Fruit fly (Drosophila melanogaster): ENCODE measurements around the gene CG4907.

CG4907 gene

dm6 chr3R:22672695-22673346 is 37.7 kb downstream of the CG4907 start (continued):
- TF ChIP-seq Lhr (GFP tag; optimal IDR thresholded peaks at IDR 0.05) (no peak), CG8924 (tag; optimal IDR thresholded peaks at IDR 0.05) (no peak), gem (tag; optimal IDR thresholded peaks at IDR 0.05) (no peak)

dm6 chr3R:22669789-22670426 is 40.7 kb downstream of the CG4907 start:
- TF ChIP-seq CG13894 (tag; optimal IDR thresholded peaks at IDR 0.05) (peak; percentile 93), CG10267 (tag; optimal IDR thresholded peaks at IDR 0.05) (no peak), Eip74EF (GFP tag; optimal IDR thresholded peaks at IDR 0.05) (no peak), CG2199 (GFP tag; IDR thresholded peaks at IDR 0.05) (0 out of 3 replicates have a peak, but pooled peaks have one; percentile 12), Hr78 (GFP tag; optimal IDR thresholded peaks at IDR 0.05) (peak in 1 of 2 experiments; percentile 85), nerfin-1 (tag; optimal IDR thresholded peaks at IDR 0.05) (no peak), fd96Cb (tag; optimal IDR thresholded peaks at IDR 0.05) (no peak), Dll (GFP tag; IDR thresholded peaks at IDR 0.05; ENCODE audit: partially characterized antibody) (0 out of 4 replicates have a peak, but pooled peaks have one; percentile 16), chinmo (GFP tag; IDR thresholded peaks at IDR 0.05; ENCODE audit: partially characterized antibody) (0 out of 4 replicates have a peak, but pooled peaks have one; percentile 51), cg (GFP tag; optimal IDR thresholded peaks at IDR 0.05) (peak; percentile 23), usp (GFP tag; optimal IDR thresholded peaks at IDR 0.05) (no peak)

- peak; percentile 49 for TF ChIP-seq CG34376 (GFP tag; optimal IDR thresholded peaks at IDR 0.05)
- TF ChIP-seq CG17359 (tag; optimal IDR thresholded peaks at IDR 0.05), result no peak
- TF ChIP-seq gsb-n (tag; optimal IDR thresholded peaks at IDR 0.05), result no peak
- TF ChIP-seq CG11723 (GFP tag; optimal IDR thresholded peaks at IDR 0.05), result no peak
- TF ChIP-seq D19B (GFP tag; optimal IDR thresholded peaks at IDR 0.05), result no peak
- no peak for TF ChIP-seq tio (GFP tag; optimal IDR thresholded peaks at IDR 0.05)
- no peak for TF ChIP-seq CG11504 (tag; optimal IDR thresholded peaks at IDR 0.05)
- TF ChIP-seq CG8290 (GFP tag; optimal IDR thresholded peaks at IDR 0.05), result no peak
- peak in 1 of 2 experiments; percentile 15 for TF ChIP-seq CG8290 (tag; optimal IDR thresholded peaks at IDR 0.05)
- TF ChIP-seq CG12155 (GFP tag; optimal IDR thresholded peaks at IDR 0.05), result no peak
- TF ChIP-seq CG3995 (GFP tag; optimal IDR thresholded peaks at IDR 0.05), result peak; percentile 86
- TF ChIP-seq CG43689 (GFP tag; IDR thresholded peaks at IDR 0.05), result no peak
- TF ChIP-seq repo (GFP tag; optimal IDR thresholded peaks at IDR 0.05), result no peak
- TF ChIP-seq pita (GFP tag; optimal IDR thresholded peaks at IDR 0.05), result no peak
- TF ChIP-seq Sin3A (optimal IDR thresholded peaks at IDR 0.05), result no peak
- TF ChIP-seq CG6791 (GFP tag; IDR thresholded peaks at IDR 0.05; ENCODE audit: partially characterized antibody), result no peak
- no peak for TF ChIP-seq tna (GFP tag; IDR thresholded peaks at IDR 0.05; ENCODE audit: partially characterized antibody)
- no peak for TF ChIP-seq CG12744 (GFP tag; optimal IDR thresholded peaks at IDR 0.05)
- TF ChIP-seq psq (GFP tag; optimal IDR thresholded peaks at IDR 0.05), result no peak
- no peak for TF ChIP-seq lbe (GFP tag; optimal IDR thresholded peaks at IDR 0.05)
- TF ChIP-seq inv (GFP tag; IDR thresholded peaks at IDR 0.05; ENCODE audit: partially characterized antibody), result no peak
- TF ChIP-seq CG16813 (GFP tag; IDR thresholded peaks at IDR 0.05; ENCODE audit: partially characterized antibody), result no peak
- no peak for TF ChIP-seq Nf-YB (GFP tag; optimal IDR thresholded peaks at IDR 0.05)
- TF ChIP-seq Fer2 (tag; optimal IDR thresholded peaks at IDR 0.05), result no peak
- no peak for TF ChIP-seq slp2 (GFP tag; optimal IDR thresholded peaks at IDR 0.05)
- peak; percentile 58 for TF ChIP-seq mirr (GFP tag; optimal IDR thresholded peaks at IDR 0.05)
- no peak for TF ChIP-seq CG33213 (GFP tag; optimal IDR thresholded peaks at IDR 0.05)
- no peak for TF ChIP-seq sr (GFP tag; IDR thresholded peaks at IDR 0.05)
- no peak for TF ChIP-seq Dref (GFP tag; IDR thresholded peaks at IDR 0.05)
- peak; percentile 43 for TF ChIP-seq sug (tag; optimal IDR thresholded peaks at IDR 0.05)
- peak; percentile 44 for TF ChIP-seq Med (GFP tag)
- TF ChIP-seq CG1832 (GFP tag; optimal IDR thresholded peaks at IDR 0.05), result no peak
Observed at dm6 chr3R:22669121-22669520, 41.4 kb downstream of the CG4907 start.

Data from whole organism, embryonic.